Worm (Caenorhabditis elegans): ENCODE results near the gene ttc-17.
A peak's percentile ranks its signal among the peaks of the same experiment; 100 is the strongest.

The ttc-17 gene

DNA sequence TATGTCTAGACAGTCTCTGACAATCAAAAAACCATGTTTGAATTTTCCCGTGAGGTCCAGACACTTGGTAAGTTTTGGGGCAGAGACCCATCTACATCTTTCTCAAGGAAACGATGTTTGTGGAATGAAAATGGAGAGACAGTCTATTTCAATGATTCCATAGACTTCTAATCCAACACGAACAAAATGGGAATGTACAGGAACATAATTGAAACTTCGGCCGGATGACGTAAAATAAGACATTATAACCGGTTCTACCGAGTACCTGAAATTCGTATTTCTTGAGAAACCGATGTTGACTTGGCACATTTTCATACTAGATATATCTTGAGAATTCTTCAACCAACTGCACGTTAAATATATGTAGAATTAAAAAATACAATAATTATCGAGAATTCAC lies 31.3 kb downstream of the ttc-17 start, which contains the start of gene str-87:
Gene str-87, minus strand, starts transcription at position 101 of the 400 bp plus-strand sequence.
- TF ChIP-seq jun-1 (tag; optimal IDR thresholded peaks at IDR 0.05) (no peak), nhr-23 (tag; optimal IDR thresholded peaks at IDR 0.05) (no peak), ceh-28 (tag; optimal IDR thresholded peaks at IDR 0.05) (no peak), nhr-67 (tag; optimal IDR thresholded peaks at IDR 0.05) (no peak), egl-27 (tag; optimal IDR thresholded peaks at IDR 0.05) (no peak), pqm-1 (tag; optimal IDR thresholded peaks at IDR 0.05) (no peak)

ce11 chrV:8990194-8990649 lies 33.4 kb downstream of the ttc-17 start, which contains the start of gene F59E11.7:
Gene F59E11.7, plus strand, starts transcription at chrV:8990244.
- TF ChIP-seq nhr-25 (tag; optimal IDR thresholded peaks at IDR 0.05) = peak; percentile 40
- no peak for TF ChIP-seq nhr-67 (tag; optimal IDR thresholded peaks at IDR 0.05)

DNA sequence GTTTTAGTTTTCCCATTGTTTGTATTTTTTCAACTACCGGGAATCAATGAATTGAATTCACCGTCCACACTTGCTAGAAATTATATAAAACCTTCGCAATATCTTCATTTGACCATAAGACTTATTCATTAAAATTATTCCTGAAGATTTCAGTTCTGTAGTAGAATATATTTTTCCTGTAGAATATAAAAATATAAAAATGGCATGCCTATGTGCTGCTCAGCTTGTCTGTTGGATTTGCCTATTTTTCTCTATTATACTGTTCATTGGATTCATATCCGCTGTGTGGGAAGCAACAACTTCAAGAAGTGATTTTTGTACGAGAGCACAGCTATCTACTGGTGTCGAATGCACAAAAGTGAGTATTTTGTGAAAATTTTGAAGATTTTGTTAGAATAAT lies 34.8 kb downstream of the ttc-17 start, which contains the start of gene F59E11.6:
Gene F59E11.6, plus strand, starts transcription at position 111 of the 400 bp plus-strand sequence.
- TF ChIP-seq unc-62 (GFP tag; optimal IDR thresholded peaks at IDR 0.05) (no peak), elt-2 (tag; optimal IDR thresholded peaks at IDR 0.05) (no peak)

DNA sequence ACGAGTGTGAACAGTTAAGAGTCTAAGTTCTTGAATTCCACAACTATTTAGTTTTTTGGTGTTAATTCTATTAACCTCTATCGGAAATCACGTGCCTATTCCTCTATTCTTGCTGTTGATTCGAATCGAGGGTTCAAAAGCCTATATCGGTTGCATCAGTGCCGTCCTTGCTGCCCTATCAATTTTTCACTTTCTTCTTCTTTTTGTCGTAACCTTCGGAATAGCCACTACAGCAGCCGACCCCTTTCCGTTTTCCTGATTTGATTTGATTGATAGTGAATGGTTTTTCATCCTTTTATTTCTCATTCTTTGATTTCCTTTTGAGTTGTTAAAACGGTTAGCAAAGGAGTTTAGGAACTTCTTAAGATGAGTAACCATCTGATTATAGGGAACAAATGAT lies 37.4 kb downstream of the ttc-17 start:
- TF ChIP-seq nhr-25 (tag; optimal IDR thresholded peaks at IDR 0.05) = peak; percentile 16
- TF ChIP-seq nhr-43 (tag; optimal IDR thresholded peaks at IDR 0.05; ENCODE audit: poor library complexity, severe bottlenecking) = peak; percentile 68
- TF ChIP-seq elt-3 (tag; optimal IDR thresholded peaks at IDR 0.05) = peak in 2 of 3 experiments; percentile 21 to 33
- TF ChIP-seq pqm-1 (tag; optimal IDR thresholded peaks at IDR 0.05) = no peak
- TF ChIP-seq nhr-23 (tag; optimal IDR thresholded peaks at IDR 0.05) = peak; percentile 52

- no peak for TF ChIP-seq ceh-28 (tag; optimal IDR thresholded peaks at IDR 0.05)
- no peak for TF ChIP-seq lsy-12 (tag; optimal IDR thresholded peaks at IDR 0.05)
- no peak for TF ChIP-seq nhr-67 (tag; optimal IDR thresholded peaks at IDR 0.05)
- no peak for TF ChIP-seq nhr-11 (tag; optimal IDR thresholded peaks at IDR 0.05)
- TF ChIP-seq nhr-23 (tag; optimal IDR thresholded peaks at IDR 0.05) = no peak
- no peak for TF ChIP-seq nhr-28 (tag; optimal IDR thresholded peaks at IDR 0.05)
- TF ChIP-seq fos-1 (tag; optimal IDR thresholded peaks at IDR 0.05) = no peak
- TF ChIP-seq mml-1 (tag; optimal IDR thresholded peaks at IDR 0.05) = no peak
Measured at ce11 chrV:8994801-8995200, 38.0 kb downstream of the ttc-17 start, which contains the start of gene F59E11.5. Gene F59E11.5, plus strand, starts transcription at chrV:8995101.

- TF ChIP-seq nhr-23 (tag; optimal IDR thresholded peaks at IDR 0.05) (no peak), eor-1 (tag; optimal IDR thresholded peaks at IDR 0.05) (no peak), jun-1 (tag; optimal IDR thresholded peaks at IDR 0.05) (no peak)
Measured at ce11 chrV:9001175-9001574, 44.3 kb downstream of the ttc-17 start, which contains the start of gene F59E11.2. Gene F59E11.2, plus strand, starts transcription at chrV:9001475.

ce11 chrV:9003291-9003690 lies 46.4 kb downstream of the ttc-17 start, which contains the start of gene srx-1:
Gene srx-1, plus strand, starts transcription at chrV:9003672.
- TF ChIP-seq ZK546.5 (tag; optimal IDR thresholded peaks at IDR 0.05) (no peak), ceh-82 (tag; optimal IDR thresholded peaks at IDR 0.05) (no peak), pha-4 (tag; optimal IDR thresholded peaks at IDR 0.05) (no peak), sea-2 (GFP tag; optimal IDR thresholded peaks at IDR 0.05) (no peak), pqm-1 (tag; optimal IDR thresholded peaks at IDR 0.05) (no peak), eor-1 (tag; optimal IDR thresholded peaks at IDR 0.05) (no peak), zag-1 (tag; optimal IDR thresholded peaks at IDR 0.05) (no peak), skn-1 (tag; optimal IDR thresholded peaks at IDR 0.05) (no peak), nhr-43 (tag; optimal IDR thresholded peaks at IDR 0.05; ENCODE audit: poor library complexity, severe bottlenecking) (no peak)

DNA sequence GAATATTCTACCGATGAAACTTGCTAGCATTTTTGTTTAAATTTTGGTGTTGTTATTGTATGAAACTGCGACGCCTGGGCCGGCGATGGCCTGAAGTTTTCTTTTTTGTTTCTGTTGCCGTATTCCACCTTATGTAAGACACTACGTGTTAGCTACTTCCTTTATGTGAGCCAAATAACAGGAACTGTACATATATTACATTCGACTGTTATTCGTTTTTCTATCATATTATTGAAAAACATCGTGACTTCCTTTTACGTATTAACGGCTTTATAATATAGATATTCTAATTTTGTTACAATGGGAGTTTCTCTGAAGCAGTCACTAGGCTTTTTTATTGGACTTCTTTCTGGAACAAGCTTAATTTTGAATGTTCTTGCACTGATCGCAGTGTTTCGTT lies 48.4 kb downstream of the ttc-17 start, which contains the start of gene srx-3:
Gene srx-3, plus strand, starts transcription at position 301 of the 400 bp plus-strand sequence.
- TF ChIP-seq nhr-76 (tag; optimal IDR thresholded peaks at IDR 0.05) = no peak

DNA sequence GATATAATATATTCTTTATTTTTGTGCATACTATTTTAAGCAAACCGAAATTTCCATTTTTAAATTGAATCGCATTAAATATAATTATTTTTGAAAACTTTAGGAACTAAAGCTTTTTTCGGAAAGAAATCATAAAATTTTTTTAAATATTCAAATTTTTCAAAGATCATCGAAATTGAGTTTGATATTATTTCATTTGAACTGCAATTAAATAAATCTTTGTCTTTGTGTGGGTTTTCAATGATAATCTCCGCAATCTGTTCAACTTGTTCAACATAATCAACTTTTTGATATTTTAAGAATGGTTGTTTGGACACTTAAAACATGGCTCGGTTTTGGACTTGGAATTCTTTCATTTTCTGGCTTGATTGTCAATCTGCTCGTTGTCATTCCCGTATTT lies 52.3 kb downstream of the ttc-17 start, which contains the start of gene srx-2:
Gene srx-2, plus strand, starts transcription at position 301 of the 400 bp plus-strand sequence.
- no peak for TF ChIP-seq elt-3 (tag; optimal IDR thresholded peaks at IDR 0.05)
- TF ChIP-seq mml-1 (tag; optimal IDR thresholded peaks at IDR 0.05) = no peak
- no peak for TF ChIP-seq ztf-11 (tag; optimal IDR thresholded peaks at IDR 0.05)
- no peak for TF ChIP-seq unc-39 (tag; optimal IDR thresholded peaks at IDR 0.05)
- no peak for TF ChIP-seq nhr-12 (tag; optimal IDR thresholded peaks at IDR 0.05)
- TF ChIP-seq pha-4 (tag; optimal IDR thresholded peaks at IDR 0.05) = no peak
- no peak for TF ChIP-seq skn-1 (tag; optimal IDR thresholded peaks at IDR 0.05)
- TF ChIP-seq unc-62 (GFP tag; optimal IDR thresholded peaks at IDR 0.05) = no peak
- no peak for TF ChIP-seq aly-2 (tag; optimal IDR thresholded peaks at IDR 0.05)
- no peak for TF ChIP-seq nhr-28 (tag; optimal IDR thresholded peaks at IDR 0.05)
- no peak for TF ChIP-seq sea-2 (GFP tag; optimal IDR thresholded peaks at IDR 0.05)
- TF ChIP-seq zag-1 (tag; optimal IDR thresholded peaks at IDR 0.05) = no peak
- no peak for TF ChIP-seq daf-12 (tag; optimal IDR thresholded peaks at IDR 0.05)
- TF ChIP-seq pqm-1 (tag; optimal IDR thresholded peaks at IDR 0.05) = no peak
- TF ChIP-seq tbx-2 (tag; optimal IDR thresholded peaks at IDR 0.05) = no peak
- no peak for TF ChIP-seq egl-5 (tag; optimal IDR thresholded peaks at IDR 0.05)
- TF ChIP-seq ceh-9 (tag; optimal IDR thresholded peaks at IDR 0.05) = no peak
- no peak for TF ChIP-seq snpc-4 (tag; optimal IDR thresholded peaks at IDR 0.05)
- no peak for TF ChIP-seq ceh-82 (tag; optimal IDR thresholded peaks at IDR 0.05)
- no peak for TF ChIP-seq fkh-2 (tag; optimal IDR thresholded peaks at IDR 0.05)

Measured in whole organism, L3 larva.